Fruit fly (Drosophila melanogaster) whole organism, embryonic: ENCODE results near the gene CG3764.
A peak's percentile ranks its signal among the peaks of the same experiment; 100 is the strongest.

Source experiments
- Bgb ChIP-seq: fragments of 200-800 bp; sonication (Bioruptor generic); IDR thresholded peaks from 2 replicates; pipeline ENCODE4 v1.3.6; 2022; ENCODE audit warnings: missing biosample characterization, missing genetic modification characterization; ENCODE audit not compliant: partially characterized antibody
- CG10565 ChIP-seq: fragments of 200-800 bp; sonication (Bioruptor generic); optimal IDR thresholded peaks from 3 replicates; lab custom pipeline; 2016; ENCODE audit warnings: missing biosample characterization, mild to moderate bottlenecking, missing genetic modification characterization
- CG12299 ChIP-seq: fragments of 200-800 bp; sonication (Bioruptor generic); optimal IDR thresholded peaks from 2 replicates; lab custom pipeline; 2018; ENCODE audit warnings: missing biosample characterization, mild to moderate bottlenecking, missing genetic modification characterization
- CG14710 ChIP-seq: fragments of 200-800 bp; sonication (Bioruptor generic); optimal IDR thresholded peaks from 3 replicates; lab custom pipeline; 2019; ENCODE audit warnings: missing biosample characterization, mild to moderate bottlenecking, missing genetic modification characterization, moderate library complexity
- CG15269 ChIP-seq: fragments of 200-800 bp; sonication (Bioruptor generic); optimal IDR thresholded peaks from 2 replicates; lab custom pipeline; 2018; ENCODE audit warnings: missing biosample characterization, mild to moderate bottlenecking, missing genetic modification characterization, moderate library complexity
- CG15479 ChIP-seq: fragments of 200-800 bp; sonication (Bioruptor generic); optimal IDR thresholded peaks from 3 replicates; lab custom pipeline; 2019; ENCODE audit warnings: missing biosample characterization, mild to moderate bottlenecking, missing genetic modification characterization, moderate library complexity
- CG15601 ChIP-seq: fragments of 200-800 bp; sonication (Bioruptor generic); optimal IDR thresholded peaks from 3 replicates; lab custom pipeline; 2019; ENCODE audit warnings: missing biosample characterization, mild to moderate bottlenecking, missing genetic modification characterization, moderate library complexity
- CG16813 ChIP-seq: fragments of 200-800 bp; sonication (Bioruptor generic); IDR thresholded peaks from 3 replicates; pipeline ENCODE4 v1.3.6; 2022; ENCODE audit warnings: missing biosample characterization, missing genetic modification characterization; ENCODE audit not compliant: partially characterized antibody
- CG18011 ChIP-seq: fragments of 200-800 bp; sonication (Bioruptor generic); optimal IDR thresholded peaks from 2 replicates; lab custom pipeline; 2017; ENCODE audit warnings: missing biosample characterization, missing genetic modification characterization, mild to moderate bottlenecking, moderate library complexity, missing genotype
- CG2116 ChIP-seq: fragments of 200-800 bp; sonication (Bioruptor generic); optimal IDR thresholded peaks from 3 replicates; lab custom pipeline; 2018; ENCODE audit warnings: missing biosample characterization, mild to moderate bottlenecking, missing genetic modification characterization
- CG2120 ChIP-seq: fragments of 200-800 bp; sonication (Bioruptor generic); optimal IDR thresholded peaks from 3 replicates; lab custom pipeline; 2016; ENCODE audit warnings: missing biosample characterization, missing genetic modification characterization
- CG2889 ChIP-seq: fragments of 200-800 bp; sonication (Bioruptor generic); IDR thresholded peaks from 3 replicates; pipeline ENCODE4 v1.3.6; 2022; ENCODE audit warnings: missing biosample characterization, missing genetic modification characterization
- CG32532 ChIP-seq: fragments of 200-800 bp; sonication (Bioruptor generic); IDR thresholded peaks from 2 replicates; pipeline ENCODE4 v1.3.6; 2022; ENCODE audit warnings: missing biosample characterization, missing genetic modification characterization
- CG4360 ChIP-seq: fragments of 200-800 bp; sonication (Bioruptor generic); IDR thresholded peaks from 2 replicates; pipeline ENCODE4 v1.3.6; 2022; ENCODE audit warnings: missing biosample characterization, missing genetic modification characterization
- CG6689 ChIP-seq: fragments of 200-800 bp; sonication (Bioruptor generic); IDR thresholded peaks from 2 replicates; pipeline ENCODE4 v1.3.6; 2022; ENCODE audit warnings: missing biosample characterization, missing genetic modification characterization
- CG6854 ChIP-seq: fragments of 200-800 bp; sonication (Bioruptor generic); optimal IDR thresholded peaks from 3 replicates; lab custom pipeline; 2017; ENCODE audit warnings: missing biosample characterization, mild to moderate bottlenecking, missing genetic modification characterization
- CG8478 ChIP-seq: fragments of >200 bp; optimal IDR thresholded peaks from 2 replicates; lab custom pipeline; 2018
- CG9932 ChIP-seq: fragments of 200-800 bp; sonication (Bioruptor generic); IDR thresholded peaks from 2 replicates; pipeline ENCODE4 v1.3.6; 2022; ENCODE audit warnings: missing biosample characterization, missing genetic modification characterization
- Dll ChIP-seq: fragments of 200-800 bp; sonication (Bioruptor generic); IDR thresholded peaks from 4 replicates; pipeline ENCODE4 v1.3.6; 2022; ENCODE audit warnings: missing biosample characterization, missing genetic modification characterization; ENCODE audit not compliant: partially characterized antibody
- Drgx ChIP-seq: fragments of 200-800 bp; sonication (Bioruptor generic); IDR thresholded peaks from 2 replicates; pipeline ENCODE4 v1.3.6; 2022; ENCODE audit warnings: missing biosample characterization, missing genetic modification characterization
- E2f2 ChIP-seq: fragments of 200-800 bp; sonication (Bioruptor generic); IDR thresholded peaks from 2 replicates; pipeline ENCODE4 v1.3.6; 2022; ENCODE audit warnings: missing biosample characterization, missing genetic modification characterization
- ERR ChIP-seq: fragments of 200-800 bp; sonication (Bioruptor generic); optimal IDR thresholded peaks from 2 replicates; lab custom pipeline; 2016; ENCODE audit warnings: missing biosample characterization, missing genetic modification characterization
- Ets97D ChIP-seq: fragments of 200-800 bp; sonication (Bioruptor generic); optimal IDR thresholded peaks from 3 replicates; lab custom pipeline; 2016; ENCODE audit warnings: missing biosample characterization, missing genetic modification characterization
- H2.0 ChIP-seq: fragments of 200-800 bp; sonication (Bioruptor generic); IDR thresholded peaks from 2 replicates; pipeline ENCODE4 v1.3.6; 2022; ENCODE audit warnings: missing biosample characterization, missing genetic modification characterization
- HHEX ChIP-seq: fragments of 200-800 bp; sonication (Bioruptor generic); optimal IDR thresholded peaks from 3 replicates; lab custom pipeline; 2017; ENCODE audit warnings: missing biosample characterization, mild to moderate bottlenecking, missing genetic modification characterization, missing genetic modification reagents
- Hand ChIP-seq: fragments of 200-800 bp; sonication (Bioruptor generic); optimal IDR thresholded peaks from 2 replicates; lab custom pipeline; 2017; ENCODE audit warnings: mild to moderate bottlenecking, missing biosample characterization, missing genetic modification reagents, missing genetic modification characterization
- HmgD ChIP-seq: fragments of 200-800 bp; sonication (Bioruptor generic); optimal IDR thresholded peaks from 3 replicates; lab custom pipeline; 2016; ENCODE audit warnings: missing biosample characterization, missing genetic modification characterization
- Lhr ChIP-seq: fragments of 200-800 bp; sonication (Bioruptor generic); optimal IDR thresholded peaks from 3 replicates; lab custom pipeline; 2017; ENCODE audit warnings: mild to moderate bottlenecking, missing biosample characterization, missing genetic modification reagents, missing genetic modification characterization
- MESR4 ChIP-seq: fragments of 200-800 bp; sonication (Bioruptor generic); optimal IDR thresholded peaks from 2 replicates; lab custom pipeline; 2018; ENCODE audit warnings: missing biosample characterization, mild to moderate bottlenecking, missing genetic modification characterization, moderate library complexity
- Med ChIP-seq: fragments of 200-800 bp; sonication (Bioruptor generic); peaks from one replicate; lab custom pipeline; 2016; ENCODE audit warnings: missing biosample characterization, missing genetic modification characterization, mild to moderate bottlenecking, inconsistent platforms, moderate library complexity
- Spps ChIP-seq: fragments of 200-800 bp; sonication (Bioruptor generic); optimal IDR thresholded peaks from 2 replicates; lab custom pipeline; 2018; ENCODE audit warnings: missing biosample characterization, mild to moderate bottlenecking, missing genetic modification characterization
- Taf1 ChIP-seq: fragments of 200-800 bp; sonication (Bioruptor generic); IDR thresholded peaks from 2 replicates; pipeline ENCODE4 v1.3.6; 2022; ENCODE audit warnings: missing biosample characterization, missing genetic modification characterization
- bigmax ChIP-seq: fragments of 200-800 bp; sonication (Bioruptor generic); optimal IDR thresholded peaks from 2 replicates; lab custom pipeline; 2018; ENCODE audit warnings: missing biosample characterization, mild to moderate bottlenecking, missing genetic modification characterization
- caup ChIP-seq: fragments of 200-800 bp; sonication (Bioruptor generic); optimal IDR thresholded peaks from 3 replicates; lab custom pipeline; 2017; ENCODE audit warnings: missing biosample characterization, mild to moderate bottlenecking, missing genetic modification characterization, moderate library complexity; ENCODE audit not compliant: severe bottlenecking
- corto ChIP-seq: fragments of 200-800 bp; sonication (Bioruptor generic); optimal IDR thresholded peaks from 2 replicates; lab custom pipeline; 2016; ENCODE audit warnings: missing biosample characterization, mild to moderate bottlenecking, missing genetic modification characterization, moderate library complexity
- cwo ChIP-seq: fragments of 200-800 bp; sonication (Bioruptor generic); optimal IDR thresholded peaks from 3 replicates; lab custom pipeline; 2017; ENCODE audit warnings: missing biosample characterization, missing genetic modification characterization, mild to moderate bottlenecking, moderate library complexity, missing genetic modification reagents
- fd3F ChIP-seq: fragments of 200-800 bp; sonication (Bioruptor generic); optimal IDR thresholded peaks from 2 replicates; lab custom pipeline; 2018; ENCODE audit warnings: missing biosample characterization, mild to moderate bottlenecking, missing genetic modification characterization, moderate library complexity
- lab ChIP-seq: fragments of 200-800 bp; sonication (Bioruptor generic); optimal IDR thresholded peaks from 3 replicates; lab custom pipeline; 2017; ENCODE audit warnings: missing biosample characterization, missing genetic modification characterization, mild to moderate bottlenecking, moderate library complexity, missing genetic modification reagents
- mld ChIP-seq: fragments of 200-800 bp; sonication (Bioruptor generic); IDR thresholded peaks from 3 replicates; pipeline ENCODE4 v1.3.6; 2022; ENCODE audit warnings: missing biosample characterization, missing genetic modification characterization; ENCODE audit not compliant: partially characterized antibody
- peb ChIP-seq: fragments of 200-800 bp; sonication (Bioruptor generic); IDR thresholded peaks from 2 replicates; pipeline ENCODE4 v1.3.6; 2022; ENCODE audit warnings: missing biosample characterization, missing genetic modification characterization
- psq ChIP-seq: fragments of 200-800 bp; sonication (Bioruptor generic); optimal IDR thresholded peaks from 2 replicates; lab custom pipeline; 2017; ENCODE audit warnings: missing biosample characterization, missing genetic modification characterization
- row ChIP-seq: fragments of 200-800 bp; sonication (Bioruptor generic); IDR thresholded peaks from 3 replicates; pipeline ENCODE4 v1.3.6; 2022; ENCODE audit warnings: missing biosample characterization, missing genetic modification characterization
- shn ChIP-seq: fragments of 200-800 bp; sonication (Bioruptor generic); optimal IDR thresholded peaks from 3 replicates; lab custom pipeline; 2016; ENCODE audit warnings: missing biosample characterization, missing genetic modification characterization
- sim ChIP-seq: fragments of 200-800 bp; sonication (Bioruptor generic); IDR thresholded peaks from 2 replicates; pipeline ENCODE4 v1.3.6; 2022; ENCODE audit warnings: missing biosample characterization, missing genetic modification characterization
- unc-4 ChIP-seq: fragments of 200-800 bp; sonication (Bioruptor generic); IDR thresholded peaks from 2 replicates; pipeline ENCODE4 v1.3.6; 2022; ENCODE audit warnings: missing biosample characterization, missing genetic modification characterization; ENCODE audit not compliant: partially characterized antibody
- yki ChIP-seq: fragments of >200 bp; optimal IDR thresholded peaks from 3 replicates; lab custom pipeline; 2018
- z ChIP-seq: fragments of 200-800 bp; sonication (Bioruptor generic); IDR thresholded peaks from 3 replicates; pipeline ENCODE4 v1.3.6; 2022; ENCODE audit warnings: missing biosample characterization, missing genetic modification characterization
- zen ChIP-seq: fragments of 200-800 bp; sonication (Bioruptor generic); optimal IDR thresholded peaks from 3 replicates; lab custom pipeline; 2018; ENCODE audit warnings: missing biosample characterization, mild to moderate bottlenecking, missing genetic modification characterization, moderate library complexity
- zfh2 ChIP-seq: fragments of 200-800 bp; sonication (Bioruptor generic); optimal IDR thresholded peaks from 2 replicates; lab custom pipeline; 2016; ENCODE audit warnings: missing biosample characterization, missing genetic modification characterization

CG3764 gene

dm6 chr3L:16955219-16956002 is 57.0 kb downstream of the CG3764 start (continued):
- no peak for TF ChIP-seq HmgD
- peak; percentile 31 for TF ChIP-seq CG15269 (tag; lab: Kevin White, UChicago)
- peak; percentile 97 for TF ChIP-seq Bgb (GFP tag; lab: Robert Waterston, UW)
- no peak for TF ChIP-seq yki (lab: Kevin White, UChicago)
- TF ChIP-seq zen (tag; lab: Kevin White, UChicago): no peak
- no peak for TF ChIP-seq CG6854 (GFP tag; lab: Kevin White, UChicago)
- TF ChIP-seq CG14710: peak; percentile 56
- no peak for TF ChIP-seq psq
- no peak for TF ChIP-seq sim (GFP tag; lab: Robert Waterston, UW)
- peak; percentile 93 for TF ChIP-seq Med (GFP tag; lab: Kevin White, UChicago)
- peak; percentile 88 for TF ChIP-seq CG16813 (GFP tag; lab: Robert Waterston, UW)
- TF ChIP-seq E2f2 (GFP tag; lab: Robert Waterston, UW): peak; percentile 98
- TF ChIP-seq CG6689 (GFP tag; lab: Robert Waterston, UW): no peak
- TF ChIP-seq Spps: no peak
- TF ChIP-seq mld (GFP tag; lab: Robert Waterston, UW): peak; percentile 57; the same call in 1 of the 3 replicates
- TF ChIP-seq Drgx (GFP tag; lab: Robert Waterston, UW): no peak
- no peak for TF ChIP-seq CG15479
- no peak for TF ChIP-seq HHEX (GFP tag; lab: Kevin White, UChicago)
- TF ChIP-seq Lhr (GFP tag; lab: Kevin White, UChicago): peak; percentile 91
- peak; percentile 57 for TF ChIP-seq CG9932 (GFP tag; lab: Robert Waterston, UW)
- no peak for TF ChIP-seq corto (GFP tag; lab: Kevin White, UChicago)
- TF ChIP-seq bigmax: no peak
- no peak for TF ChIP-seq CG12299 (tag; lab: Kevin White, UChicago)
- TF ChIP-seq CG32532 (GFP tag; lab: Robert Waterston, UW): peak; percentile 42; the same call in 1 of the 2 replicates
- no peak for TF ChIP-seq Taf1
- no peak; the same call in 2 of the 3 replicates for TF ChIP-seq row (GFP tag; lab: Robert Waterston, UW)
- TF ChIP-seq ERR (GFP tag; lab: Kevin White, UChicago): peak; percentile 48
- no peak for TF ChIP-seq CG8478 (lab: Kevin White, UChicago)
- TF ChIP-seq CG2120 (GFP tag; lab: Kevin White, UChicago): peak; percentile 39
- peak; percentile 91 for TF ChIP-seq unc-4 (GFP tag; lab: Robert Waterston, UW)
- no peak for TF ChIP-seq H2.0 (GFP tag; lab: Robert Waterston, UW)
- no peak for TF ChIP-seq peb (GFP tag; lab: Robert Waterston, UW)
- TF ChIP-seq CG2889: no peak
- no peak for TF ChIP-seq zfh2 (GFP tag; lab: Kevin White, UChicago)
- TF ChIP-seq CG18011 (GFP tag; lab: Kevin White, UChicago): no peak
- TF ChIP-seq shn (GFP tag; lab: Kevin White, UChicago): no peak
- TF ChIP-seq cwo (GFP tag; lab: Kevin White, UChicago): no peak
- TF ChIP-seq caup: peak; percentile 11
- peak; percentile 46 for TF ChIP-seq CG15601 (tag; lab: Kevin White, UChicago)
- peak; percentile 32 for TF ChIP-seq lab (GFP tag; lab: Kevin White, UChicago)
- no peak for TF ChIP-seq Hand (GFP tag; lab: Kevin White, UChicago)
- TF ChIP-seq CG10565 (GFP tag; lab: Kevin White, UChicago): no peak
- TF ChIP-seq CG4360: no peak
- peak; percentile 88 for TF ChIP-seq Dll (GFP tag; lab: Robert Waterston, UW)
- peak; percentile 15 for TF ChIP-seq MESR4
- TF ChIP-seq CG2116 (GFP tag; lab: Kevin White, UChicago): peak; percentile 56
- no peak for TF ChIP-seq fd3F (GFP tag; lab: Kevin White, UChicago)
- peak; percentile 80 for TF ChIP-seq Ets97D (GFP tag; lab: Kevin White, UChicago)
- no peak for TF ChIP-seq z (GFP tag; lab: Robert Waterston, UW)
